Fruit fly (Drosophila melanogaster) whole organism, pupa: ENCODE data around the gene THG.

Experiments
- CG17806 ChIP-seq: fragments of 200-800 bp; sonication (Bioruptor generic); optimal IDR thresholded peaks from 2 replicates; lab custom pipeline; 2018; ENCODE audit warnings: missing biosample characterization, mild to moderate bottlenecking, missing genetic modification characterization, moderate library complexity
- CG32121 ChIP-seq: fragments of 200-800 bp; sonication (Bioruptor generic); IDR thresholded peaks from 2 replicates; pipeline ENCODE4 v1.3.6; 2022; ENCODE audit warnings: missing biosample characterization, missing genetic modification characterization
- CG4496 ChIP-seq: fragments of 200-800 bp; sonication (Bioruptor generic); IDR thresholded peaks from 3 replicates; pipeline ENCODE4 v1.3.6; 2022; ENCODE audit warnings: missing biosample characterization, missing genetic modification characterization
- Pif1A ChIP-seq: fragments of 200-800 bp; sonication (Bioruptor generic); optimal IDR thresholded peaks from 3 replicates; lab custom pipeline; 2016; ENCODE audit warnings: missing biosample characterization, missing genetic modification characterization

DNA sequence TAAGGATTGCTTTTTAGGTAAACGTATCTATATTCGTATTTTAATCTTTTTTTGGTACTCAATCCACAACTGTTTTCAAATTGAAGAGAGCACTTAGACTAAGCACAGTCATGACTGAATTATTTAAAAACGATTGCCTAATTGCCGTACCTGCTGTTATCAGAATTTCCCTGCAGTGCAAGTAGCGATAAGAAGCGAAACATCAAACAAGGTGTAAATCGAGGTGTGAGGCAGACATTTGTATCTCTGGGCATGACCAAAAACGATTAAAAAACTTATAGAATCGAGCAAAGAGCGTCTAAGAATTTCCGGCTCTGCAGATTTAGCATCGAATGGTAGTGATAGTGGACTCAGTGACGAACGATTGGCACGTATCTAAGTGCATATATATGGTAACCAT is 45.6 kb upstream of the THG start:
- TF ChIP-seq CG32121 (GFP tag; lab: Robert Waterston, UW) (no peak), CG4496 (no peak), Pif1A (GFP tag; lab: Kevin White, UChicago) (no peak), CG17806 (no peak)
